Fruit fly (Drosophila melanogaster) whole organism, embryonic: ENCODE measurements around the gene Actn.

Experiments
- Atf6 ChIP-seq: fragments of 200-800 bp; sonication (Bioruptor generic); IDR thresholded peaks from 2 replicates; pipeline ENCODE4 v1.3.6; 2022; ENCODE audit warnings: missing biosample characterization, missing genetic modification characterization
- B-H2 ChIP-seq: fragments of 200-800 bp; sonication (Bioruptor generic); optimal IDR thresholded peaks from 2 replicates; lab custom pipeline; 2018; ENCODE audit warnings: missing biosample characterization, mild to moderate bottlenecking, missing genetic modification characterization
- C15 ChIP-seq: fragments of 200-800 bp; sonication (Bioruptor generic); IDR thresholded peaks from 3 replicates; pipeline ENCODE4 v1.3.6; 2022; ENCODE audit warnings: missing biosample characterization, missing genetic modification characterization
- CG10209 ChIP-seq: fragments of 200-800 bp; sonication (Bioruptor generic); optimal IDR thresholded peaks from 3 replicates; lab custom pipeline; 2017; ENCODE audit warnings: missing biosample characterization, mild to moderate bottlenecking, missing genetic modification characterization, missing genetic modification reagents
- CG10274 ChIP-seq: fragments of 200-800 bp; sonication (Bioruptor generic); optimal IDR thresholded peaks from 3 replicates; lab custom pipeline; 2017; ENCODE audit warnings: missing biosample characterization, mild to moderate bottlenecking, missing genetic modification characterization
- CG10543 ChIP-seq: fragments of 200-800 bp; sonication (Bioruptor generic); optimal IDR thresholded peaks from 3 replicates; lab custom pipeline; 2017; ENCODE audit warnings: missing biosample characterization, mild to moderate bottlenecking, missing genetic modification characterization, moderate library complexity
- CG11695 ChIP-seq: fragments of 200-800 bp; sonication (Bioruptor generic); IDR thresholded peaks from 3 replicates; pipeline ENCODE4 v1.3.6; 2022; ENCODE audit warnings: missing biosample characterization, missing genetic modification characterization
- CG12236 ChIP-seq: fragments of 200-800 bp; sonication (Bioruptor generic); optimal IDR thresholded peaks from 2 replicates; lab custom pipeline; 2016; ENCODE audit warnings: missing biosample characterization, missing genetic modification characterization
- CG12769 ChIP-seq: fragments of 200-800 bp; sonication (Bioruptor generic); optimal IDR thresholded peaks from 2 replicates; lab custom pipeline; 2019; ENCODE audit warnings: missing biosample characterization, mild to moderate bottlenecking, missing genetic modification characterization, moderate library complexity
- CG13424 ChIP-seq: fragments of 200-800 bp; sonication (Bioruptor generic); optimal IDR thresholded peaks from 2 replicates; lab custom pipeline; 2019; ENCODE audit warnings: missing biosample characterization, mild to moderate bottlenecking, missing genetic modification characterization, moderate library complexity
- CG14710 ChIP-seq: fragments of 200-800 bp; sonication (Bioruptor generic); optimal IDR thresholded peaks from 3 replicates; lab custom pipeline; 2019; ENCODE audit warnings: missing biosample characterization, mild to moderate bottlenecking, missing genetic modification characterization, moderate library complexity
- CG1529 ChIP-seq: fragments of 200-800 bp; sonication (Bioruptor generic); optimal IDR thresholded peaks from 3 replicates; lab custom pipeline; 2018; ENCODE audit warnings: missing biosample characterization, missing genetic modification characterization
- CG1603 ChIP-seq: fragments of 200-800 bp; sonication (Bioruptor generic); optimal IDR thresholded peaks from 2 replicates; lab custom pipeline; 2019; ENCODE audit warnings: missing biosample characterization, mild to moderate bottlenecking, missing genetic modification characterization, moderate library complexity
- CG16815 ChIP-seq: fragments of 200-800 bp; sonication (Bioruptor generic); optimal IDR thresholded peaks from 3 replicates; lab custom pipeline; 2017; ENCODE audit warnings: missing biosample characterization, mild to moderate bottlenecking, missing genetic modification characterization
- CG17612 ChIP-seq: fragments of 200-800 bp; sonication (Bioruptor generic); IDR thresholded peaks from 2 replicates; pipeline ENCODE4 v1.3.6; 2022; ENCODE audit warnings: missing biosample characterization, missing genetic modification characterization
- CG17802 ChIP-seq: fragments of 200-800 bp; sonication (Bioruptor generic); optimal IDR thresholded peaks from 2 replicates; lab custom pipeline; 2018; ENCODE audit warnings: missing biosample characterization, mild to moderate bottlenecking, missing genetic modification characterization, moderate library complexity
- CG18476 ChIP-seq: fragments of 200-800 bp; sonication (Bioruptor generic); optimal IDR thresholded peaks from 2 replicates; lab custom pipeline; 2016; ENCODE audit warnings: missing biosample characterization, mild to moderate bottlenecking, missing genetic modification characterization
- CG2199 ChIP-seq: fragments of 200-800 bp; sonication (Bioruptor generic); IDR thresholded peaks from 3 replicates; pipeline ENCODE4 v1.3.6; 2022; ENCODE audit warnings: missing biosample characterization, missing genetic modification characterization
- CG32767 ChIP-seq: fragments of 200-800 bp; sonication (Bioruptor generic); IDR thresholded peaks from 2 replicates; pipeline ENCODE4 v1.3.6; 2022; ENCODE audit warnings: missing biosample characterization, missing genetic modification characterization
- CG33213 ChIP-seq: fragments of 200-800 bp; sonication (Bioruptor generic); optimal IDR thresholded peaks from 3 replicates; lab custom pipeline; 2016; ENCODE audit warnings: missing biosample characterization, missing genetic modification characterization
- CG3847 ChIP-seq: fragments of 200-800 bp; sonication (Bioruptor generic); IDR thresholded peaks from 2 replicates; pipeline ENCODE4 v1.3.6; 2022; ENCODE audit warnings: missing biosample characterization, missing genetic modification characterization
- CG8089 ChIP-seq: fragments of 200-800 bp; sonication (Bioruptor generic); optimal IDR thresholded peaks from 3 replicates; lab custom pipeline; 2016; ENCODE audit warnings: missing biosample characterization, missing genetic modification characterization
- CG8388 ChIP-seq: fragments of 200-800 bp; sonication (Bioruptor generic); optimal IDR thresholded peaks from 2 replicates; lab custom pipeline; 2019; ENCODE audit warnings: missing biosample characterization, mild to moderate bottlenecking, missing genetic modification characterization, moderate library complexity
- CG8478 ChIP-seq: fragments of >200 bp; optimal IDR thresholded peaks from 2 replicates; lab custom pipeline; 2018
- CG8765 ChIP-seq: fragments of 200-800 bp; sonication (Bioruptor generic); IDR thresholded peaks from 2 replicates; pipeline ENCODE4 v1.3.6; 2022; ENCODE audit warnings: missing biosample characterization, missing genetic modification characterization
- CG8924 ChIP-seq: fragments of 200-800 bp; optimal IDR thresholded peaks from 3 replicates; lab custom pipeline; 2019; ENCODE audit warnings: missing biosample characterization, mild to moderate bottlenecking, missing genetic modification characterization, moderate library complexity
- CG9437 ChIP-seq: fragments of 200-800 bp; sonication (Bioruptor generic); optimal IDR thresholded peaks from 2 replicates; lab custom pipeline; 2018; ENCODE audit warnings: missing biosample characterization, mild to moderate bottlenecking, missing genetic modification characterization
- Deaf1 ChIP-seq: fragments of 200-800 bp; optimal IDR thresholded peaks from 3 replicates; lab custom pipeline; 2019; ENCODE audit warnings: missing biosample characterization, mild to moderate bottlenecking, missing genetic modification characterization, moderate library complexity
- Dip2 ChIP-seq: fragments of 200-800 bp; sonication (Bioruptor generic); IDR thresholded peaks from 2 replicates; pipeline ENCODE4 v1.3.6; 2022; ENCODE audit warnings: missing biosample characterization, missing genetic modification characterization
- Doc2 ChIP-seq: fragments of 200-800 bp; sonication (Bioruptor generic); IDR thresholded peaks from 2 replicates; pipeline ENCODE4 v1.3.6; 2022; ENCODE audit warnings: missing biosample characterization, missing genetic modification characterization
- ERR ChIP-seq: fragments of 200-800 bp; sonication (Bioruptor generic); optimal IDR thresholded peaks from 2 replicates; lab custom pipeline; 2016; ENCODE audit warnings: missing biosample characterization, missing genetic modification characterization
- Kr ChIP-seq: fragments of 200-800 bp; sonication (Bioruptor generic); optimal IDR thresholded peaks from 2 replicates; lab custom pipeline; 2017; ENCODE audit warnings: missing biosample characterization, mild to moderate bottlenecking, missing genetic modification characterization
- NC2α ChIP-seq: fragments of 200-800 bp; sonication (Bioruptor generic); optimal IDR thresholded peaks from 2 replicates; lab custom pipeline; 2016; ENCODE audit warnings: missing biosample characterization, missing genetic modification characterization
- Rfx ChIP-seq: fragments of 200-800 bp; sonication (Bioruptor generic); IDR thresholded peaks from 2 replicates; pipeline ENCODE4 v1.3.6; 2022; ENCODE audit warnings: missing biosample characterization, missing genetic modification characterization
- bsh ChIP-seq, 2 experiments: fragments of 200-800 bp; sonication (Bioruptor generic); optimal IDR thresholded peaks; 2 replicates each; lab custom pipeline; 2017 to 2018; ENCODE audit warnings: mild to moderate bottlenecking in 2 of 2, missing biosample characterization in 2 of 2, missing genetic modification characterization in 2 of 2, moderate library complexity in 1 of 2
- cg ChIP-seq: fragments of 200-800 bp; sonication (Bioruptor generic); optimal IDR thresholded peaks from 3 replicates; lab custom pipeline; 2019; ENCODE audit warnings: missing biosample characterization, mild to moderate bottlenecking, missing genetic modification characterization, moderate library complexity
- chinmo ChIP-seq: fragments of 200-800 bp; sonication (Bioruptor generic); IDR thresholded peaks from 4 replicates; pipeline ENCODE4 v1.3.6; 2022; ENCODE audit warnings: missing biosample characterization, missing genetic modification characterization; ENCODE audit not compliant: partially characterized antibody
- chm ChIP-seq: fragments of 200-800 bp; sonication (Bioruptor generic); IDR thresholded peaks from 2 replicates; pipeline ENCODE4 v1.3.6; 2022; ENCODE audit warnings: missing biosample characterization, missing genetic modification characterization
- dati ChIP-seq: fragments of 200-800 bp; sonication (Bioruptor generic); IDR thresholded peaks from 2 replicates; pipeline ENCODE4 v1.3.6; 2022; ENCODE audit warnings: missing biosample characterization, missing genetic modification characterization
- dmrt99B ChIP-seq: fragments of 200-800 bp; sonication (Bioruptor generic); optimal IDR thresholded peaks from 2 replicates; lab custom pipeline; 2018; ENCODE audit warnings: missing biosample characterization, mild to moderate bottlenecking, missing genetic modification characterization, moderate library complexity
- ewg ChIP-seq: fragments of 200-800 bp; sonication (Bioruptor generic); optimal IDR thresholded peaks from 3 replicates; lab custom pipeline; 2017; ENCODE audit warnings: mild to moderate bottlenecking, missing biosample characterization, missing genetic modification reagents, missing genetic modification characterization
- exex ChIP-seq: fragments of 200-800 bp; sonication (Bioruptor generic); optimal IDR thresholded peaks from 4 replicates; lab custom pipeline; 2018; ENCODE audit warnings: missing biosample characterization, mild to moderate bottlenecking, missing genetic modification characterization, moderate library complexity
- gem ChIP-seq: fragments of 200-800 bp; sonication (Bioruptor generic); optimal IDR thresholded peaks from 2 replicates; lab custom pipeline; 2019; ENCODE audit warnings: missing biosample characterization, mild to moderate bottlenecking, missing genetic modification characterization, moderate library complexity
- her ChIP-seq: fragments of 200-800 bp; sonication (Bioruptor generic); optimal IDR thresholded peaks from 2 replicates; lab custom pipeline; 2016; ENCODE audit warnings: missing biosample characterization, missing genetic modification characterization
- hth ChIP-seq: fragments of >200 bp; optimal IDR thresholded peaks from 2 replicates; lab custom pipeline; 2017; ENCODE audit warnings: inconsistent platforms
- kay ChIP-seq: fragments of 200-800 bp; sonication (Bioruptor generic); optimal IDR thresholded peaks from 2 replicates; lab custom pipeline; 2016; ENCODE audit warnings: missing biosample characterization, missing genetic modification characterization
- org-1 ChIP-seq: fragments of 200-800 bp; sonication (Bioruptor generic); optimal IDR thresholded peaks from 2 replicates; lab custom pipeline; 2017; ENCODE audit warnings: missing biosample characterization, missing genetic modification characterization
- peb ChIP-seq: fragments of 200-800 bp; sonication (Bioruptor generic); IDR thresholded peaks from 2 replicates; pipeline ENCODE4 v1.3.6; 2022; ENCODE audit warnings: missing biosample characterization, missing genetic modification characterization
- prd ChIP-seq, 3 experiments: fragments of >200 bp in 2 of 3; fragments of 200-800 bp in 1 of 3; sonication (Bioruptor generic) in 1 of 3; optimal IDR thresholded peaks in 2 of 3; IDR thresholded peaks in 1 of 3; 2 replicates in 2 of 3; 3 replicates in 1 of 3; pipeline versions ENCODE4 v1.3.6 to Lab custom; 2017 to 2022; ENCODE audit warnings: missing biosample characterization in 1 of 3, missing genetic modification characterization in 1 of 3
- sd ChIP-seq: fragments of 200-800 bp; sonication (Bioruptor generic); optimal IDR thresholded peaks from 3 replicates; lab custom pipeline; 2018; ENCODE audit warnings: missing biosample characterization, mild to moderate bottlenecking, missing genetic modification characterization, moderate library complexity
- sna ChIP-seq: fragments of 200-800 bp; sonication (Bioruptor generic); IDR thresholded peaks from 2 replicates; pipeline ENCODE4 v1.3.6; 2022; ENCODE audit warnings: missing biosample characterization, missing genetic modification characterization; ENCODE audit not compliant: partially characterized antibody
- zfh2 ChIP-seq: fragments of 200-800 bp; sonication (Bioruptor generic); optimal IDR thresholded peaks from 2 replicates; lab custom pipeline; 2016; ENCODE audit warnings: missing biosample characterization, missing genetic modification characterization

Gene Actn

dm6 chrX:2089812-2090211, 47.7 kb upstream of the Actn start:
- TF ChIP-seq Doc2 (GFP tag; lab: Robert Waterston, UW) (no peak), peb (GFP tag; lab: Robert Waterston, UW) (no peak), NC2α (GFP tag; lab: Kevin White, UChicago) (no peak), prd (optimal IDR thresholded peaks at IDR 0.05; lab: Kevin White, UChicago) (no peak), prd (GFP tag; IDR thresholded peaks at IDR 0.05; lab: Robert Waterston, UW) (no peak), zfh2 (GFP tag; lab: Kevin White, UChicago) (no peak), org-1 (GFP tag; lab: Kevin White, UChicago) (no peak), CG16815 (GFP tag; lab: Kevin White, UChicago) (no peak), Dip2 (no peak), CG14710 (no peak), bsh (GFP tag; optimal IDR thresholded peaks at IDR 0.05; lab: Kevin White, UChicago) (no peak), sna (GFP tag; lab: Robert Waterston, UW) (no peak), CG10274 (GFP tag; lab: Kevin White, UChicago) (no peak), CG8765 (GFP tag; lab: Robert Waterston, UW) (no peak), C15 (GFP tag; lab: Robert Waterston, UW) (no peak), kay (GFP tag; lab: Kevin White, UChicago) (peak; percentile 26), CG2199 (GFP tag; lab: Robert Waterston, UW) (no peak), ewg (GFP tag; lab: Kevin White, UChicago) (no peak), sd (tag; lab: Kevin White, UChicago) (peak; percentile 75), CG9437 (GFP tag; lab: Kevin White, UChicago) (no peak), Kr (GFP tag; lab: Kevin White, UChicago) (no peak), CG1529 (GFP tag; lab: Kevin White, UChicago) (no peak), CG8388 (GFP tag; lab: Kevin White, UChicago) (peak; percentile 13), CG1603 (tag; lab: Kevin White, UChicago) (no peak), CG17802 (no peak), CG12236 (no peak), Deaf1 (peak; percentile 3), dati (GFP tag; lab: Robert Waterston, UW) (no peak), CG8089 (GFP tag; lab: Kevin White, UChicago) (no peak), Rfx (no peak), ERR (GFP tag; lab: Kevin White, UChicago) (no peak), CG12769 (tag; lab: Kevin White, UChicago) (no peak), CG10543 (GFP tag; lab: Kevin White, UChicago) (peak; percentile 14), chinmo (GFP tag; lab: Robert Waterston, UW) (0 out of 4 replicates have a peak, but pooled peaks have one; percentile 19), B-H2 (GFP tag; lab: Kevin White, UChicago) (no peak), cg (GFP tag; lab: Kevin White, UChicago) (peak; percentile 28), CG33213 (GFP tag; lab: Kevin White, UChicago) (no peak), exex (tag; lab: Kevin White, UChicago) (no peak), CG8924 (tag; lab: Kevin White, UChicago) (no peak), her (GFP tag; lab: Kevin White, UChicago) (no peak), gem (tag; lab: Kevin White, UChicago) (no peak), CG10209 (GFP tag; lab: Kevin White, UChicago) (no peak), CG3847 (GFP tag; lab: Robert Waterston, UW) (no peak), CG11695 (peak; percentile 80), CG8478 (lab: Kevin White, UChicago) (no peak), chm (GFP tag; lab: Robert Waterston, UW) (no peak), CG13424 (tag; lab: Kevin White, UChicago) (no peak), CG17612 (GFP tag; lab: Robert Waterston, UW) (no peak), Atf6 (GFP tag; lab: Robert Waterston, UW) (no peak), CG18476 (GFP tag; lab: Kevin White, UChicago) (no peak), dmrt99B (tag; lab: Kevin White, UChicago) (peak; percentile 5), CG32767 (GFP tag; lab: Robert Waterston, UW) (no peak), hth (lab: Kevin White, UChicago) (no peak)
